Worm (Caenorhabditis elegans) whole organism, early embryonic: ENCODE measurements around the gene K12G11.6.

ENCODE experiments used
- B0310.2 ChIP-seq: sonication (generic microtip); optimal IDR thresholded peaks from 2 replicates; lab custom pipeline; 2016; ENCODE audit warnings: mild to moderate bottlenecking, missing genetic modification characterization, missing compliant biosample characterization
- F13C5.2 ChIP-seq: sonication (generic microtip); optimal IDR thresholded peaks from 2 replicates; lab custom pipeline; 2017; ENCODE audit warnings: mild to moderate bottlenecking, missing genetic modification characterization, inconsistent platforms, missing compliant biosample characterization
- aly-1 ChIP-seq: sonication (generic microtip); optimal IDR thresholded peaks from 2 replicates; lab custom pipeline; 2016; ENCODE audit warnings: missing genetic modification characterization, missing compliant biosample characterization
- ama-1 ChIP-seq: fragments of 150-350 bp; optimal IDR thresholded peaks from 2 replicates; lab custom pipeline; 2014
- ceh-13 ChIP-seq: fragments of 200-800 bp; sonication (Bioruptor generic); optimal IDR thresholded peaks from 2 replicates; lab custom pipeline; 2018; ENCODE audit warnings: mild to moderate bottlenecking, missing genetic modification characterization, missing compliant biosample characterization
- ceh-36 ChIP-seq: sonication (generic microtip); optimal IDR thresholded peaks from 2 replicates; lab custom pipeline; 2016; ENCODE audit warnings: missing genetic modification characterization, inconsistent platforms, missing compliant biosample characterization
- ets-7 ChIP-seq: sonication (generic microtip); optimal IDR thresholded peaks from 2 replicates; lab custom pipeline; 2016; ENCODE audit warnings: missing genotype, missing genetic modification characterization, missing compliant biosample characterization
- flt-1 ChIP-seq: fragments of 200-800 bp; sonication (Bioruptor generic); IDR thresholded peaks from 2 replicates; pipeline ENCODE4 v1.3.6; 2022; ENCODE audit warnings: missing genetic modification characterization, missing compliant biosample characterization
- hmbx-1 ChIP-seq: sonication (generic microtip); optimal IDR thresholded peaks from 2 replicates; lab custom pipeline; 2016; ENCODE audit warnings: mild to moderate bottlenecking, missing genetic modification characterization, missing compliant biosample characterization
- hmg-4 ChIP-seq: fragments of 200-800 bp; sonication (Bioruptor generic); optimal IDR thresholded peaks from 2 replicates; lab custom pipeline; 2018; ENCODE audit warnings: mild to moderate bottlenecking, missing genetic modification characterization, missing compliant biosample characterization
- hnd-1 ChIP-seq: sonication (generic microtip); optimal IDR thresholded peaks from 2 replicates; lab custom pipeline; 2016; ENCODE audit warnings: missing genetic modification characterization, missing compliant biosample characterization
- pes-1 ChIP-seq: fragments of 200-800 bp; sonication (Bioruptor generic); IDR thresholded peaks from 2 replicates; pipeline ENCODE4 v1.3.6; 2022; ENCODE audit warnings: missing genetic modification reagents, missing genetic modification characterization, missing compliant biosample characterization
- scrt-1 ChIP-seq: fragments of 200-800 bp; sonication (Bioruptor generic); IDR thresholded peaks from 2 replicates; pipeline ENCODE4 v1.3.6; 2022; ENCODE audit warnings: missing genetic modification characterization, missing compliant biosample characterization
- sea-1 ChIP-seq: fragments of 200-800 bp; sonication (Bioruptor generic); conservative IDR thresholded peaks from 2 replicates; pipeline ENCODE4 v1.3.6; 2022; ENCODE audit warnings: missing genetic modification characterization, missing compliant biosample characterization
- tbx-11 ChIP-seq: fragments of 200-800 bp; sonication (Bioruptor generic); IDR thresholded peaks from 2 replicates; pipeline ENCODE4 v1.3.6; 2022; ENCODE audit warnings: missing genetic modification characterization, missing compliant biosample characterization
- tbx-37 ChIP-seq: fragments of 200-800 bp; sonication (Bioruptor generic); conservative IDR thresholded peaks from 2 replicates; pipeline ENCODE4 v1.3.6; 2022; ENCODE audit warnings: missing genetic modification reagents, missing genetic modification characterization, missing compliant biosample characterization
- tra-4 ChIP-seq: sonication (generic microtip); optimal IDR thresholded peaks from 2 replicates; lab custom pipeline; 2017; ENCODE audit warnings: missing genetic modification characterization, missing compliant biosample characterization

Gene K12G11.6

ce11 chrV:11900127-11900526 lies 6.0 kb downstream of the K12G11.6 start:
- no peak for TF ChIP-seq pes-1 (GFP tag; lab: Robert Waterston, UW)
- TF ChIP-seq ets-7 (tag; lab: Kevin White, UChicago): no peak

- TF ChIP-seq ama-1 (no peak), pes-1 (GFP tag; lab: Robert Waterston, UW) (no peak), hmbx-1 (no peak), ceh-36 (tag; lab: Kevin White, UChicago) (no peak), ets-7 (tag; lab: Kevin White, UChicago) (no peak), scrt-1 (no peak), tbx-11 (no peak), hnd-1 (no peak), ceh-13 (no peak)
Observed at ce11 chrV:11901260-11901659, 7.1 kb downstream of the K12G11.6 start.

- TF ChIP-seq flt-1 (no peak), ama-1 (no peak), ceh-13 (no peak), aly-1 (tag; lab: Kevin White, UChicago) (no peak), hmbx-1 (no peak), tbx-11 (no peak), tra-4 (tag; lab: Kevin White, UChicago) (no peak), hnd-1 (no peak), pes-1 (GFP tag; lab: Robert Waterston, UW) (no peak), sea-1 (GFP tag; lab: Robert Waterston, UW) (no peak), F13C5.2 (no peak), ets-7 (tag; lab: Kevin White, UChicago) (no peak), scrt-1 (no peak), ceh-36 (tag; lab: Kevin White, UChicago) (no peak), tbx-37 (GFP tag; lab: Robert Waterston, UW) (no peak), B0310.2 (no peak), hmg-4 (no peak)
Observed at ce11 chrV:11902161-11902560, 8.0 kb downstream of the K12G11.6 start.

ce11 chrV:11905977-11906376 lies 11.8 kb downstream of the K12G11.6 start:
- TF ChIP-seq flt-1 (no peak), hnd-1 (no peak)

- no peak for TF ChIP-seq tbx-11
- no peak for TF ChIP-seq ama-1
- TF ChIP-seq hnd-1: no peak
- peak; percentile 18 for TF ChIP-seq aly-1 (tag; lab: Kevin White, UChicago)
- no peak for TF ChIP-seq hmbx-1
Observed at ce11 chrV:11913283-11913682, 19.2 kb downstream of the K12G11.6 start.

- TF ChIP-seq ama-1: no peak
- TF ChIP-seq ceh-36 (tag; lab: Kevin White, UChicago): no peak
- TF ChIP-seq F13C5.2: no peak
- TF ChIP-seq B0310.2: no peak
- TF ChIP-seq ceh-13: no peak
- TF ChIP-seq pes-1 (GFP tag; lab: Robert Waterston, UW): no peak
- TF ChIP-seq aly-1 (tag; lab: Kevin White, UChicago): no peak
- TF ChIP-seq hmbx-1: no peak
- no peak for TF ChIP-seq scrt-1
- TF ChIP-seq hmg-4: no peak
- TF ChIP-seq tra-4 (tag; lab: Kevin White, UChicago): no peak
- no peak for TF ChIP-seq sea-1 (GFP tag; lab: Robert Waterston, UW)
- TF ChIP-seq flt-1: no peak
- no peak for TF ChIP-seq ets-7 (tag; lab: Kevin White, UChicago)
- no peak for TF ChIP-seq tbx-11
- TF ChIP-seq hnd-1: no peak
- no peak for TF ChIP-seq tbx-37 (GFP tag; lab: Robert Waterston, UW)
Observed at ce11 chrV:11917186-11917585, 23.1 kb downstream of the K12G11.6 start, which contains the start of gene R31.2. R31.2 (plus strand) TSS chrV:11917573.

ce11 chrV:11919639-11920038 lies 25.5 kb downstream of the K12G11.6 start:
- TF ChIP-seq ama-1: no peak

- TF ChIP-seq hnd-1: no peak
- TF ChIP-seq hmg-4: no peak
- TF ChIP-seq ceh-13: no peak
- TF ChIP-seq scrt-1: no peak
- TF ChIP-seq hmbx-1: no peak
- no peak for TF ChIP-seq B0310.2
- TF ChIP-seq F13C5.2: no peak
- TF ChIP-seq tbx-11: no peak
- TF ChIP-seq ama-1: no peak
- TF ChIP-seq tra-4 (tag; lab: Kevin White, UChicago): no peak
- no peak for TF ChIP-seq ets-7 (tag; lab: Kevin White, UChicago)
- no peak for TF ChIP-seq pes-1 (GFP tag; lab: Robert Waterston, UW)
- no peak for TF ChIP-seq aly-1 (tag; lab: Kevin White, UChicago)
- no peak for TF ChIP-seq ceh-36 (tag; lab: Kevin White, UChicago)
- TF ChIP-seq flt-1: no peak
- no peak for TF ChIP-seq tbx-37 (GFP tag; lab: Robert Waterston, UW)
- TF ChIP-seq sea-1 (GFP tag; lab: Robert Waterston, UW): no peak
Observed at ce11 chrV:11921229-11921628, 27.1 kb downstream of the K12G11.6 start.

ce11 chrV:11921689-11922517 lies 27.8 kb downstream of the K12G11.6 start:
- TF ChIP-seq tbx-11: no peak
- no peak for TF ChIP-seq ceh-13
- TF ChIP-seq flt-1: no peak
- no peak for TF ChIP-seq ets-7 (tag; lab: Kevin White, UChicago)
- no peak for TF ChIP-seq F13C5.2
- TF ChIP-seq B0310.2: no peak
- TF ChIP-seq hmg-4: no peak
- TF ChIP-seq ama-1: no peak
- no peak for TF ChIP-seq ceh-36 (tag; lab: Kevin White, UChicago)
- TF ChIP-seq scrt-1: no peak
- TF ChIP-seq hmbx-1: no peak
- no peak for TF ChIP-seq tbx-37 (GFP tag; lab: Robert Waterston, UW)
- no peak for TF ChIP-seq hnd-1
- TF ChIP-seq tra-4 (tag; lab: Kevin White, UChicago): no peak
